Worm (Caenorhabditis elegans) whole organism, young adult: ENCODE results near the gene C17H11.5.

Experiments
- B0336.3 ChIP-seq: fragments of 200-800 bp; sonication (Bioruptor generic); IDR thresholded peaks from 2 replicates; pipeline ENCODE4 v1.3.6; 2022; ENCODE audit warnings: missing genetic modification characterization, missing compliant biosample characterization
- C06A6.2 ChIP-seq: fragments of 200-800 bp; sonication (Bioruptor generic); conservative IDR thresholded peaks from 2 replicates; pipeline ENCODE4 v1.3.6; 2022; ENCODE audit warnings: missing genetic modification characterization, missing compliant biosample characterization
- D2030.7 ChIP-seq: fragments of 200-800 bp; sonication (Bioruptor generic); IDR thresholded peaks from 2 replicates; pipeline ENCODE4 v1.3.6; 2022; ENCODE audit warnings: missing genetic modification reagents, missing genetic modification characterization, missing compliant biosample characterization
- F22D6.2 ChIP-seq: sonication (generic microtip); optimal IDR thresholded peaks from 2 replicates; lab custom pipeline; 2016; ENCODE audit warnings: mild to moderate bottlenecking, missing genetic modification characterization, missing compliant biosample characterization
- F23B12.7 ChIP-seq: sonication (generic microtip); optimal IDR thresholded peaks from 2 replicates; lab custom pipeline; 2017; ENCODE audit warnings: missing genetic modification characterization, mild to moderate bottlenecking, missing compliant biosample characterization, antibody characterized with exemption, moderate library complexity; ENCODE audit not compliant: insufficient read depth
- K12H6.12 ChIP-seq: fragments of 200-800 bp; sonication (Bioruptor generic); optimal IDR thresholded peaks from 2 replicates; lab custom pipeline; 2018; ENCODE audit warnings: mild to moderate bottlenecking, missing genetic modification characterization, missing compliant biosample characterization
- ZK185.1 ChIP-seq: sonication (generic microtip); optimal IDR thresholded peaks from 2 replicates; lab custom pipeline; 2016; ENCODE audit warnings: mild to moderate bottlenecking, missing genetic modification characterization, missing compliant biosample characterization; ENCODE audit not compliant: poor library complexity, severe bottlenecking
- attf-5 ChIP-seq: fragments of 200-800 bp; sonication (Bioruptor generic); optimal IDR thresholded peaks from 2 replicates; lab custom pipeline; 2018; ENCODE audit warnings: mild to moderate bottlenecking, missing genetic modification characterization, missing compliant biosample characterization
- cebp-1 ChIP-seq, 2 experiments: fragments of 200-800 bp in 1 of 2; sonication (Bioruptor generic) in 1 of 2; sonication (generic microtip) in 1 of 2; IDR thresholded peaks in 1 of 2; optimal IDR thresholded peaks in 1 of 2; 2 replicates each; pipeline versions ENCODE4 v1.3.6 to Lab custom; 2017 to 2022; ENCODE audit warnings: missing compliant biosample characterization in 2 of 2, missing genetic modification characterization in 2 of 2, mild to moderate bottlenecking in 1 of 2, missing genetic modification reagents in 1 of 2, moderate library complexity in 1 of 2
- cebp-2 ChIP-seq: fragments of 200-800 bp; sonication (Bioruptor generic); IDR thresholded peaks from 2 replicates; pipeline ENCODE4 v1.3.6; 2022; ENCODE audit warnings: missing genetic modification characterization, missing compliant biosample characterization
- ceh-27 ChIP-seq: fragments of 200-800 bp; sonication (Bioruptor generic); optimal IDR thresholded peaks from 2 replicates; lab custom pipeline; 2018; ENCODE audit warnings: mild to moderate bottlenecking, missing genetic modification characterization, moderate library complexity, missing compliant biosample characterization
- ceh-40 ChIP-seq: fragments of 200-800 bp; sonication (Bioruptor generic); IDR thresholded peaks from 2 replicates; pipeline ENCODE4 v1.3.6; 2022; ENCODE audit warnings: missing genetic modification characterization, missing compliant biosample characterization
- ceh-91 ChIP-seq: fragments of 200-800 bp; sonication (Bioruptor generic); IDR thresholded peaks from 2 replicates; pipeline ENCODE4 v1.3.6; 2022; ENCODE audit warnings: missing genetic modification reagents, missing genetic modification characterization, missing compliant biosample characterization
- die-1 ChIP-seq: sonication (generic microtip); optimal IDR thresholded peaks from 2 replicates; lab custom pipeline; 2016; ENCODE audit warnings: missing genotype, mild to moderate bottlenecking, missing genetic modification characterization, missing compliant biosample characterization
- egrh-3 ChIP-seq: fragments of 200-800 bp; sonication (Bioruptor generic); IDR thresholded peaks from 2 replicates; pipeline ENCODE4 v1.3.6; 2022; ENCODE audit warnings: missing genetic modification reagents, missing genetic modification characterization, missing compliant biosample characterization
- ekl-4 ChIP-seq: fragments of 200-800 bp; sonication (Bioruptor generic); IDR thresholded peaks from 2 replicates; pipeline ENCODE4 v1.3.6; 2022; ENCODE audit warnings: missing genetic modification reagents, missing genetic modification characterization, missing compliant biosample characterization
- ets-4 ChIP-seq: fragments of 200-800 bp; sonication (Bioruptor generic); optimal IDR thresholded peaks from 2 replicates; lab custom pipeline; 2018; ENCODE audit warnings: mild to moderate bottlenecking, missing genetic modification characterization, missing compliant biosample characterization
- gei-17 ChIP-seq: fragments of 200-800 bp; sonication (Bioruptor generic); optimal IDR thresholded peaks from 2 replicates; lab custom pipeline; 2018; ENCODE audit warnings: mild to moderate bottlenecking, missing genetic modification characterization, missing compliant biosample characterization
- hmg-1.2 ChIP-seq: fragments of 200-800 bp; sonication (Bioruptor generic); IDR thresholded peaks from 2 replicates; pipeline ENCODE4 v1.3.6; 2022; ENCODE audit warnings: missing genetic modification reagents, missing genetic modification characterization, missing compliant biosample characterization
- hrde-1 ChIP-seq: sonication (generic microtip); optimal IDR thresholded peaks from 2 replicates; lab custom pipeline; 2016; ENCODE audit warnings: missing genetic modification characterization, mild to moderate bottlenecking, missing compliant biosample characterization, moderate library complexity, missing genotype, missing genetic modification reagents, borderline replicate concordance
- lin-54 ChIP-seq: fragments of 200-800 bp; sonication (Bioruptor generic); optimal IDR thresholded peaks from 2 replicates; lab custom pipeline; 2018; ENCODE audit warnings: mild to moderate bottlenecking, missing genetic modification characterization, missing compliant biosample characterization
- lir-1 ChIP-seq: fragments of 200-800 bp; sonication (Bioruptor generic); conservative IDR thresholded peaks from 2 replicates; pipeline ENCODE4 v1.3.6; 2022; ENCODE audit warnings: missing genetic modification reagents, missing genetic modification characterization, missing compliant biosample characterization
- madf-3 ChIP-seq: fragments of 200-800 bp; sonication (Bioruptor generic); IDR thresholded peaks from 2 replicates; pipeline ENCODE4 v1.3.6; 2022; ENCODE audit warnings: missing genetic modification reagents, missing genetic modification characterization, missing compliant biosample characterization
- mcd-1 ChIP-seq: fragments of 200-800 bp; sonication (Bioruptor generic); IDR thresholded peaks from 2 replicates; pipeline ENCODE4 v1.3.6; 2022; ENCODE audit warnings: missing genetic modification reagents, missing genetic modification characterization, missing compliant biosample characterization
- nfyb-1 ChIP-seq: fragments of 200-800 bp; sonication (Bioruptor generic); IDR thresholded peaks from 2 replicates; pipeline ENCODE4 v1.3.6; 2022; ENCODE audit warnings: missing genetic modification reagents, missing genetic modification characterization, missing compliant biosample characterization
- nhr-27 ChIP-seq: fragments of 200-800 bp; sonication (Bioruptor generic); optimal IDR thresholded peaks from 2 replicates; lab custom pipeline; 2018; ENCODE audit warnings: mild to moderate bottlenecking, missing genetic modification characterization, moderate library complexity, missing compliant biosample characterization
- nhr-90 ChIP-seq: sonication (generic microtip); optimal IDR thresholded peaks from 2 replicates; lab custom pipeline; 2016; ENCODE audit warnings: missing genotype, mild to moderate bottlenecking, missing genetic modification characterization, missing compliant biosample characterization
- pha-4 ChIP-seq: fragments of 150-350 bp; sonication (generic microtip); optimal IDR thresholded peaks from 2 replicates; lab custom pipeline; 2014; ENCODE audit warnings: missing biosample characterization, missing genetic modification reagents, missing genetic modification characterization
- rec-8 ChIP-seq, 2 experiments: sonication (generic microtip); optimal IDR thresholded peaks; 2 replicates each; lab custom pipeline; 2016; ENCODE audit warnings: mild to moderate bottlenecking in 2 of 2, missing genetic modification characterization in 2 of 2, missing genetic modification reagents in 2 of 2, missing genotype in 2 of 2, missing biosample characterization in 1 of 2, missing compliant biosample characterization in 1 of 2, moderate library complexity in 1 of 2
- repo-1 ChIP-seq: sonication (generic microtip); optimal IDR thresholded peaks from 2 replicates; lab custom pipeline; 2017; ENCODE audit warnings: mild to moderate bottlenecking, missing genetic modification characterization, missing compliant biosample characterization
- sdz-38 ChIP-seq: sonication (generic microtip); optimal IDR thresholded peaks from 2 replicates; lab custom pipeline; 2016; ENCODE audit warnings: missing genotype, missing genetic modification characterization, missing compliant biosample characterization
- sea-2 ChIP-seq: fragments of 200-800 bp; sonication (Bioruptor generic); IDR thresholded peaks from 2 replicates; pipeline ENCODE4 v1.3.6; 2022; ENCODE audit warnings: missing genetic modification characterization, missing compliant biosample characterization
- snpc-4 ChIP-seq, 5 experiments: fragments of 150-350 bp in 1 of 5; sonication (generic microtip) in 4 of 5; optimal IDR thresholded peaks; 2 replicates each; lab custom pipeline; 2014 to 2018; ENCODE audit warnings: missing genetic modification characterization in 5 of 5, missing biosample characterization in 3 of 5, antibody characterized with exemption in 2 of 5, mild to moderate bottlenecking in 2 of 5, missing compliant biosample characterization in 2 of 5, missing genotype in 2 of 5, moderate library complexity in 2 of 5, missing genetic modification reagents in 1 of 5
- ztf-22 ChIP-seq: fragments of 200-800 bp; sonication (Bioruptor generic); optimal IDR thresholded peaks from 2 replicates; lab custom pipeline; 2018; ENCODE audit warnings: mild to moderate bottlenecking, missing genetic modification characterization, moderate library complexity, missing compliant biosample characterization
- ztf-26 ChIP-seq: sonication (generic microtip); optimal IDR thresholded peaks from 2 replicates; lab custom pipeline; 2017; ENCODE audit warnings: missing genetic modification characterization, missing compliant biosample characterization

Gene C17H11.5

DNA sequence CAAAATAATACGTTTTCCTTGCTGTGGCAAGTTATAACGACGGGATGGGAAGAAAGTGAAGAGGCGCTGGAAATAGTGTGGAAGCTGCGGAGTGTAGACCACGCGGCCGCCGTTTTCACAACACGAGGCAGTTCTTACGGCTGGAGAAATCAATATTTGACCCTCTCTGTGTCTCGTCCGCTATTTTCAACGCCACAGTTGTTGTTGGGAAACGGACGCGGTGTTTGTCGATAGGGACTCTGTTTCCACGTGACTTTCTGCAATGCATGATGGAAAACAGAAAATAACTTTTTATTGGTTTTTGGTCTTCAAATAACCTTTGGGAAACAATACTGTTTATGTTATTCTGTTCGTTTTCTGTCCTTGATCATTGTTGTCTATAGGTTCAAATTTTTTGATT, 46.9 kb upstream of the C17H11.5 start, which contains the start of gene K02A6.3 (continued):
- TF ChIP-seq sdz-38 (tag; lab: Kevin White, UChicago) (no peak), cebp-1 (GFP tag; IDR thresholded peaks at IDR 0.05; lab: Robert Waterston, UW) (peak; percentile 67; the same call in 1 of the 2 replicates), cebp-1 (tag; optimal IDR thresholded peaks at IDR 0.05; lab: Kevin White, UChicago) (peak; percentile 93), pha-4 (peak; percentile 58), ets-4 (peak; percentile 51), attf-5 (GFP tag; lab: Kevin White, UChicago) (peak; percentile 76), hrde-1 (tag; lab: Kevin White, UChicago) (no peak), lin-54 (peak; percentile 46), F23B12.7 (tag; lab: Kevin White, UChicago) (peak; percentile 51), mcd-1 (GFP tag; lab: Robert Waterston, UW) (peak; percentile 54), ZK185.1 (peak; percentile 69), nfyb-1 (GFP tag; lab: Robert Waterston, UW) (peak; percentile 76), die-1 (tag; lab: Kevin White, UChicago) (peak; percentile 2), C06A6.2 (GFP tag; lab: Robert Waterston, UW) (peak; percentile 82), gei-17 (GFP tag; lab: Kevin White, UChicago) (peak; percentile 75), madf-3 (GFP tag; lab: Robert Waterston, UW) (0 out of 2 replicates have a peak, but pooled peaks have one; percentile 37), ekl-4 (GFP tag; lab: Robert Waterston, UW) (peak; percentile 52; the same call in 1 of the 2 replicates), snpc-4 (GFP tag; optimal IDR thresholded peaks at IDR 0.05; lab: Kevin White, UChicago) (no peak), snpc-4 (tag; optimal IDR thresholded peaks at IDR 0.05; lab: Kevin White, UChicago) (peak in 2 of 4 experiments; percentile 51), F22D6.2 (peak; percentile 78), ceh-27 (peak; percentile 74), repo-1 (tag; lab: Kevin White, UChicago) (peak; percentile 57), ztf-26 (tag; lab: Kevin White, UChicago) (peak; percentile 90), hmg-1.2 (GFP tag; lab: Robert Waterston, UW) (peak; percentile 78), lir-1 (GFP tag; lab: Robert Waterston, UW) (0 out of 2 replicates have a peak, but pooled peaks have one; percentile 22), nhr-90 (tag; lab: Kevin White, UChicago) (peak; percentile 24)

DNA sequence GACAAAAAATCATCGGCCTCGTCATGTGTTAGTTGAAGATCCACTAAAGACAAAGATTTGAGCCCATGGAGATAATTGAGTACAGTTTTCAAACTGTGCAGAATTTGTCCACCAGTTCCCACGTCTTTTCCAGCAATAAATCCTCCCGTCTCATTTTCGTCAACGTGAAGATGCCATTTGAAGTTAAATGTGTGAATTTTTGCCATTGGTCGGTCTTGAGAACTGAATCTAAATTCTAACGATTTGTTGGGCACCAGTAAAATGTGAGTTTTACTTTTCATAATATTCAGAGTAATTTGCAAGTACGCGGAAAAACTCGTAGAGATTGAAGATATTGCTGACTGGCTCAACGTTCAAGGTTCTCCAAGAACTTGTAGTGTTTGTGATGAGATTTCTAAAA, 45.6 kb upstream of the C17H11.5 start:
- TF ChIP-seq rec-8 (tag; optimal IDR thresholded peaks at IDR 0.05; lab: Kevin White, UChicago) (no peak), ztf-22 (no peak), egrh-3 (GFP tag; lab: Robert Waterston, UW) (no peak), D2030.7 (GFP tag; lab: Robert Waterston, UW) (no peak), ceh-91 (GFP tag; lab: Robert Waterston, UW) (no peak), madf-3 (GFP tag; lab: Robert Waterston, UW) (no peak), nhr-27 (tag; lab: Kevin White, UChicago) (no peak), cebp-2 (no peak), ceh-40 (GFP tag; lab: Robert Waterston, UW) (no peak), sea-2 (GFP tag; lab: Robert Waterston, UW) (no peak), K12H6.12 (tag; lab: Kevin White, UChicago) (no peak)

DNA sequence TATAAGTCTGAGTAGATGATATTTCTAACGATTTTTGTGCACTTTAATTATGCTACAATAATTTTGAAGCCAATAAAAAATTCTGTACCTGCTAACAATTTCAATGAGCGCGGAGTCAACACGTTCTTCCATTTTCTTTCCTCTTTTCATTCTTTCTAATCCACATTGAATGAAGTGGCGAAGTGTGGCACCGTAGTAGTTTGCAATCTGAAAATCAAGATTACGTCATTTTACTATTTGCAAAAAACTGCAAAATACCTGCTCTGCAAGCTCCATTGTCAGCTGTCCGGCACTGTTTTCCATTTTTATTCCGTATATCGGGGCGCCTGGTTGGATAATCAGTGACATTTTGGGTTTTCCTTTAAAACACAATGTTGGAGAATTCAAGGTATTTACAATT, 44.3 kb upstream of the C17H11.5 start:
- TF ChIP-seq C06A6.2 (GFP tag; lab: Robert Waterston, UW) = no peak
- TF ChIP-seq B0336.3 = 0 out of 2 replicates have a peak, but pooled peaks have one; percentile 8
